Worm (Caenorhabditis elegans) whole organism, mixed stage, embryonic: ENCODE measurements around the gene str-46.

ENCODE experiments used
- M03D4.4 ChIP-seq: sonication (generic microtip); optimal IDR thresholded peaks from 2 replicates; lab custom pipeline; 2017; ENCODE audit warnings: mild to moderate bottlenecking, missing genetic modification characterization, missing compliant biosample characterization
- bed-3 ChIP-seq: fragments of 200-800 bp; sonication (Bioruptor generic); optimal IDR thresholded peaks from 3 replicates; lab custom pipeline; 2018; ENCODE audit warnings: mild to moderate bottlenecking, missing genetic modification characterization, moderate library complexity, missing compliant biosample characterization
- blmp-1 ChIP-seq: fragments of 150-350 bp; optimal IDR thresholded peaks from 2 replicates; lab custom pipeline; 2014; ENCODE audit warnings: missing biosample characterization, missing genetic modification characterization
- ceh-39 ChIP-seq: fragments of 150-350 bp; optimal IDR thresholded peaks from 2 replicates; lab custom pipeline; 2014; ENCODE audit warnings: missing biosample characterization, missing genetic modification characterization
- ceh-43 ChIP-seq: fragments of 200-800 bp; sonication (Bioruptor generic); optimal IDR thresholded peaks from 2 replicates; lab custom pipeline; 2018; ENCODE audit warnings: mild to moderate bottlenecking, missing genetic modification characterization, moderate library complexity, missing compliant biosample characterization
- ceh-83 ChIP-seq: fragments of 200-800 bp; sonication (Bioruptor generic); optimal IDR thresholded peaks from 2 replicates; lab custom pipeline; 2018; ENCODE audit warnings: mild to moderate bottlenecking, missing genetic modification characterization, missing compliant biosample characterization
- cnd-1 ChIP-seq: fragments of 200-800 bp; sonication (Bioruptor generic); optimal IDR thresholded peaks from 2 replicates; lab custom pipeline; 2018; ENCODE audit warnings: mild to moderate bottlenecking, missing genetic modification characterization, missing compliant biosample characterization
- drap-1 ChIP-seq: fragments of 200-800 bp; sonication (Bioruptor generic); optimal IDR thresholded peaks from 3 replicates; lab custom pipeline; 2018; ENCODE audit warnings: mild to moderate bottlenecking, missing genetic modification characterization, missing compliant biosample characterization
- elt-3 ChIP-seq: fragments of 150-350 bp; optimal IDR thresholded peaks from 2 replicates; lab custom pipeline; 2014; ENCODE audit warnings: missing biosample characterization, missing genetic modification characterization
- flh-1 ChIP-seq: fragments of 200-800 bp; sonication (Bioruptor generic); optimal IDR thresholded peaks from 2 replicates; lab custom pipeline; 2018; ENCODE audit warnings: mild to moderate bottlenecking, missing genetic modification characterization, moderate library complexity, missing compliant biosample characterization
- ham-2 ChIP-seq: fragments of 200-800 bp; sonication (Bioruptor generic); optimal IDR thresholded peaks from 2 replicates; lab custom pipeline; 2018; ENCODE audit warnings: mild to moderate bottlenecking, missing genetic modification characterization, missing compliant biosample characterization
- hlh-1 ChIP-seq: fragments of 150-350 bp; optimal IDR thresholded peaks from 2 replicates; lab custom pipeline; 2014; ENCODE audit warnings: missing biosample characterization, missing genetic modification reagents, missing genetic modification characterization
- lin-13 ChIP-seq: fragments of 150-350 bp; optimal IDR thresholded peaks from 2 replicates; lab custom pipeline; 2014; ENCODE audit warnings: missing biosample characterization, missing genetic modification characterization
- lin-32 ChIP-seq: fragments of 200-800 bp; sonication (Bioruptor generic); optimal IDR thresholded peaks from 2 replicates; lab custom pipeline; 2018; ENCODE audit warnings: mild to moderate bottlenecking, missing genetic modification characterization, missing compliant biosample characterization
- lsy-2 ChIP-seq: fragments of 150-350 bp; optimal IDR thresholded peaks from 2 replicates; lab custom pipeline; 2014; ENCODE audit warnings: missing biosample characterization, missing genetic modification characterization
- mab-5 ChIP-seq: fragments of 150-350 bp; optimal IDR thresholded peaks from 2 replicates; lab custom pipeline; 2014; ENCODE audit warnings: missing biosample characterization, missing genetic modification characterization
- mep-1 ChIP-seq: fragments of 150-350 bp; optimal IDR thresholded peaks from 2 replicates; lab custom pipeline; 2017; ENCODE audit warnings: missing biosample characterization, missing genetic modification reagents, missing genetic modification characterization, inconsistent platforms
- mls-2 ChIP-seq: sonication (generic microtip); optimal IDR thresholded peaks from 2 replicates; lab custom pipeline; 2016; ENCODE audit warnings: mild to moderate bottlenecking, missing genetic modification characterization, moderate library complexity, missing compliant biosample characterization
- nhr-12 ChIP-seq: fragments of 150-350 bp; optimal IDR thresholded peaks from 2 replicates; lab custom pipeline; 2014; ENCODE audit warnings: missing biosample characterization, missing genetic modification characterization
- nhr-2 ChIP-seq: fragments of 150-350 bp; optimal IDR thresholded peaks from 2 replicates; lab custom pipeline; 2014; ENCODE audit warnings: missing biosample characterization, missing genetic modification characterization
- nhr-237 ChIP-seq: fragments of 150-350 bp; optimal IDR thresholded peaks from 2 replicates; lab custom pipeline; 2014; ENCODE audit warnings: missing biosample characterization, missing genetic modification characterization
- nhr-28 ChIP-seq: fragments of 150-350 bp; optimal IDR thresholded peaks from 2 replicates; lab custom pipeline; 2014; ENCODE audit warnings: missing biosample characterization, missing genetic modification characterization
- pha-4 ChIP-seq: fragments of 150-350 bp; optimal IDR thresholded peaks from 2 replicates; lab custom pipeline; 2018; ENCODE audit warnings: missing biosample characterization, missing genetic modification reagents, missing genetic modification characterization
- sem-2 ChIP-seq: fragments of 200-800 bp; sonication (Bioruptor generic); optimal IDR thresholded peaks from 2 replicates; lab custom pipeline; 2018; ENCODE audit warnings: mild to moderate bottlenecking, missing genetic modification characterization, missing compliant biosample characterization
- snpc-4 ChIP-seq: fragments of 150-350 bp; optimal IDR thresholded peaks from 2 replicates; lab custom pipeline; 2014; ENCODE audit warnings: missing biosample characterization, missing genetic modification characterization
- tbx-8 ChIP-seq: fragments of 200-800 bp; sonication (Bioruptor generic); optimal IDR thresholded peaks from 2 replicates; lab custom pipeline; 2018; ENCODE audit warnings: mild to moderate bottlenecking, missing genetic modification characterization, moderate library complexity, missing compliant biosample characterization
- unc-120 ChIP-seq: sonication (generic microtip); optimal IDR thresholded peaks from 2 replicates; lab custom pipeline; 2017; ENCODE audit warnings: missing genetic modification characterization, missing compliant biosample characterization; ENCODE audit not compliant: poor library complexity, severe bottlenecking
- unc-39 ChIP-seq: fragments of 150-350 bp; optimal IDR thresholded peaks from 2 replicates; lab custom pipeline; 2014; ENCODE audit warnings: missing biosample characterization, missing genetic modification characterization
- unc-62 ChIP-seq: fragments of 150-350 bp; optimal IDR thresholded peaks from 2 replicates; lab custom pipeline; 2014; ENCODE audit warnings: missing biosample characterization, missing genetic modification reagents, missing genetic modification characterization
- zip-8 ChIP-seq: fragments of 150-350 bp; optimal IDR thresholded peaks from 2 replicates; lab custom pipeline; 2014; ENCODE audit warnings: missing biosample characterization, missing genetic modification characterization
- ztf-11 ChIP-seq: fragments of 150-350 bp; optimal IDR thresholded peaks from 2 replicates; lab custom pipeline; 2014; ENCODE audit warnings: missing biosample characterization, missing genetic modification characterization

Gene str-46

DNA sequence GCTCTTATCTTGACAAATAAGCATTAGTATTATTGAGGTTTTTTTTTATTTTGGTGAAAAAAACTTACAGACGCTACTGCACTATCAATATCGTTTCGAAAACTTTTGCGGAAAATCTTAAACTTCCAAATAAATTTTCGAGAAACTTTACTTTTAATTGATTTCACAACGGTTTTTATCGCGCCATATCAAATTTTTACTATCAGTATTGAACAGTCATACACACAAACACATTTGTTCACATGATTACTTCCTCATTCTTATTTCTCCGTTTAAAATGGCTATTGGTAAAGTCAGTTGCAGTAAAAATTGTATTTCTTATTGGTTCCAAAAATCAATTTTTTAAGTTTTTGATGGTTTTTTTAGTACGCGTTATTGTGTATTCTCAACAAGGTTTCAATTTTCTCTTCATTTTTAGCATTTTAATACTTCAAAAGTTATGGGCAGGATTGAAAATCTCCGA, 3.5 kb downstream of the str-46 start, which contains the start of gene pals-32:
Gene pals-32, plus strand, starts transcription at position 413 of the 463 bp plus-strand sequence.
- TF ChIP-seq tbx-8 (no peak), ceh-39 (tag; lab: Kevin White, UChicago) (no peak), lin-13 (tag; lab: Kevin White, UChicago) (no peak), unc-62 (GFP tag; lab: Kevin White, UChicago) (no peak), nhr-2 (tag; lab: Kevin White, UChicago) (no peak), nhr-237 (no peak), elt-3 (tag; lab: Kevin White, UChicago) (no peak), ceh-83 (GFP tag; lab: Kevin White, UChicago) (no peak), unc-39 (tag; lab: Kevin White, UChicago) (no peak), sem-2 (GFP tag; lab: Kevin White, UChicago) (no peak), drap-1 (GFP tag; lab: Kevin White, UChicago) (no peak), M03D4.4 (no peak), lin-32 (GFP tag; lab: Kevin White, UChicago) (no peak), unc-120 (tag; lab: Kevin White, UChicago) (no peak)

DNA sequence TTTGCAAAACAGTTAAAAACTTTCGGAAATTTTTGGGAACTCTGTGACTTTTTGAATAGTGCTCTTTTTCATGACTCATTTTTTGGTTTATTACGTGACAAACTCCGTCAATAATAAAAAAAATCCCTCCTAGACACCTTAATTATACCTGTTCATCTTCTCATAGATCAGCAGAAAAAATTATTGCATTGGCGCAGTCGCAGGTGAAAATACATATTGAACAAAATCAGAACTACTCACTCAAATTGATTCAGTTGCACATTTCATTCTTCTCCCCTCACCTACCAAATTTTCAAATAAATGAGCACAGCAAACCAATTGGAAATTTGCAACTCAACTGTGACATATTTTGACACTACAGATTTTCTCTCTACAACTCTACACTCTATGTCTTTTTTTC, 6.8 kb downstream of the str-46 start, which contains the start of gene srh-127:
Gene srh-127, plus strand, starts transcription at position 301 of the 400 bp plus-strand sequence.
- TF ChIP-seq blmp-1 (tag; lab: Kevin White, UChicago), result no peak
- TF ChIP-seq, all 35 proteins: peak for 0

DNA sequence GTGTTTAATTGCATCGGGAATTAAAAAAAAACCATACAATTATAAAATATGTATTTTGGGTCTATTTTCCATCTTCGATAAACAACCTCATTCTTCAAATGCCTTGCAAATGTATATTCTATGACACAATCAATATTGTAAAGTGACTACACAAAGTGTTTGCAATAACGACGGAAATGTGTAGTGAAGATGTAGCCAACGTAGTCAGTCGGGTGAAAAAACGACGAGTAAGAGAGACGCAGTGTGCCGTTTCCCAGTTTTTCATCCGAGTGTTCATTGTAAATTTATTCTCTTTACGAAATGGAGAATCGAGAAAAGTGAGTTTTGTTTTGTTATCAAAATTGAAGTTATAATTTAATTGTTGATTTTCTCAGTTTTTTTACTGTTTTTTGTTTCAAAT, 7.8 kb downstream of the str-46 start, which contains the start of gene F37B4.15:
Gene F37B4.15, plus strand, starts transcription at position 301 of the 400 bp plus-strand sequence.
- TF ChIP-seq ceh-43 (no peak), blmp-1 (tag; lab: Kevin White, UChicago) (no peak), sem-2 (GFP tag; lab: Kevin White, UChicago) (no peak)

DNA sequence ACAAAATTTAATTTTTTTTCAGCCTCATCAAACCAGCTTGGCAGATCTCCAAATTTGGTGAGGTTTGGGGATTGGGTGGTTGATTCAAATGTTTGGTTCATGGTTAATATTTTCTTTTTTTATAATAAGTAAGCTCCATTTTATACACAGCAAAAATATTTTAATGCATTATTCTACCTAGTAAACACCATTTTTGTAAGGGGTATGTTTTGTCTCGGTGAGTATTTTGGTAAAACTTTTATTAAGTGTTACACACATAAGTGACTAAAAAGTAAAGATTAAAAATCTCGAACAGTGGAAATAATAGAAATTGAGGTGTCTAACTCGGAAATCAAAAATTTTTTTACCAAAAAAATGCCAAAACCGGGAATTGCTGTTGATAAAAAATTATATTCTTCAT, 11.1 kb downstream of the str-46 start, which contains the start of gene srw-4:
Gene srw-4, minus strand, starts transcription at position 101 of the 400 bp plus-strand sequence.
- no peak for TF ChIP-seq lin-32 (GFP tag; lab: Kevin White, UChicago)
- no peak for TF ChIP-seq ceh-83 (GFP tag; lab: Kevin White, UChicago)

DNA sequence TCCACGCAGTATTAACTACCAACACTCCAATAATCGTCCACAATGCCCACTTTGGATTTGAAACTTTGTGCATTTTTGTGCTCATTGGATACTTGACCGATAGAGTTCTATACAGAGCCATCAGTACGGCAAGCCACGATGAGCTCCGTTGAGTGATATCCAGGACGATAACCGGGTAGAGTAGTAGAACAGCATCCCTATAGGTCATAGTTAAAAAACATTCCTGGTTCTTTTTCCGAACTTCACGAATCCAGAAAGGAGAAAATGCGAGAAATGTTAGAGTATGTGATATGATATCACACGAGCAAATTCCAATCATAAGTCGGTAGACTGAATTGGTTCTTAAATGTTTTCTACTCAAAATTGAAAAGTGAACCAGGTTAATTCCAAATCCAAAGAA, 11.5 kb downstream of the str-46 start:
- TF ChIP-seq ceh-43 (no peak), bed-3 (GFP tag; lab: Kevin White, UChicago) (no peak), lin-13 (tag; lab: Kevin White, UChicago) (no peak)

DNA sequence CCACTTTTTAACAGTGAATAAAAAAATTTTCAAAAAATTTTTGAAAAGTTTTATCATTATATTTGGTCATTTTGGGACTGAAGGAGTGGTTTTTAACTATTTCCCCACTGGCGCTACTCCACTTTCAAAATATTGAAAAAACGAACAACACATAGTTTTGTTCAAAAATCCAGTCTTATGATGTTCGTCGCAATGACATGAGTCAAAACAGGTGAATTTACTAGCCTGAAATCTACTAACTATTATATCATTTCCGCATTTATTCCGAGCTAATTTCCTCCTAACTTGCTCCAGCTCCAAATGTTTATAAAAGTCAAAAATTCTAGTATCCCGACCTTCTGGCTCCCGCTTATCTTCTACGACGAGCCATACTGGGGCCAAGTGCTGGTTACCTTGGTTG, 15.4 kb downstream of the str-46 start, which contains the start of gene sre-24:
Gene sre-24, plus strand, starts transcription at position 301 of the 400 bp plus-strand sequence.
- TF ChIP-seq nhr-2 (tag; lab: Kevin White, UChicago) (no peak), zip-8 (no peak), ceh-39 (tag; lab: Kevin White, UChicago) (no peak), hlh-1 (tag; lab: Kevin White, UChicago) (no peak), unc-62 (GFP tag; lab: Kevin White, UChicago) (no peak), lin-32 (GFP tag; lab: Kevin White, UChicago) (no peak), unc-120 (tag; lab: Kevin White, UChicago) (no peak), cnd-1 (tag; lab: Kevin White, UChicago) (no peak), flh-1 (GFP tag; lab: Kevin White, UChicago) (no peak), nhr-12 (tag; lab: Kevin White, UChicago) (no peak), unc-39 (tag; lab: Kevin White, UChicago) (no peak), mls-2 (tag; lab: Kevin White, UChicago) (no peak), snpc-4 (tag; lab: Kevin White, UChicago) (no peak), nhr-28 (tag; lab: Kevin White, UChicago) (no peak), ztf-11 (tag; lab: Kevin White, UChicago) (no peak), ham-2 (GFP tag; lab: Kevin White, UChicago) (no peak)

DNA sequence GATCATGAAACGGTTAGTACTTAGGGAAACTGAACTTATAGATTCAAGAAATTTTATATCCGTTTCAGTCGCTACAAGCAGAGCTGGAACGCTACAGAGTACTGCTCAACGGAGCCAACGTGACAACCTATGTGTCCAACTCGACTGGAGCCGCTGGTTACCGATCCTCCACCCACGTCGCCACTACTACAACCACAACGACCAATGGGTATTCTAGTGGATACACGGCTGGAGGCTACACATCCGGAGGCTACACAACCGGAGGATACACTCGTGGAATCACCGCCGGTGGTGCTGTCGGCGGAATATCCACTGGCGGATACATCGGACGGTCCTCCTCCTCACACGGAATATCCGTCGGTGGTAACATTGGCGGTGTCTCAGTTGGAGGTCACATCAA, 16.7 kb downstream of the str-46 start:
- TF ChIP-seq zip-8, result no peak
- TF ChIP-seq mls-2 (tag; lab: Kevin White, UChicago), result no peak
- TF ChIP-seq lin-32 (GFP tag; lab: Kevin White, UChicago), result no peak
- TF ChIP-seq lsy-2 (tag; lab: Kevin White, UChicago), result no peak
- no peak for TF ChIP-seq sem-2 (GFP tag; lab: Kevin White, UChicago)
- TF ChIP-seq hlh-1 (tag; lab: Kevin White, UChicago), result no peak
- TF ChIP-seq pha-4, result no peak
- no peak for TF ChIP-seq ztf-11 (tag; lab: Kevin White, UChicago)
- TF ChIP-seq ham-2 (GFP tag; lab: Kevin White, UChicago), result no peak
- no peak for TF ChIP-seq mep-1 (tag; lab: Kevin White, UChicago)
- no peak for TF ChIP-seq unc-62 (GFP tag; lab: Kevin White, UChicago)
- no peak for TF ChIP-seq mab-5 (tag; lab: Kevin White, UChicago)
- no peak for TF ChIP-seq nhr-237
- TF ChIP-seq bed-3 (GFP tag; lab: Kevin White, UChicago), result no peak
- TF ChIP-seq blmp-1 (tag; lab: Kevin White, UChicago), result no peak
